Worm (Caenorhabditis elegans) whole organism, L4/young adult: ENCODE results near the gene C33C12.11.

ENCODE experiments used
- dao-5 ChIP-seq: sonication (generic microtip); optimal IDR thresholded peaks from 2 replicates; lab custom pipeline; 2016; ENCODE audit warnings: missing genotype, missing genetic modification characterization, moderate library complexity, missing compliant biosample characterization
- him-1 ChIP-seq: sonication (generic microtip); optimal IDR thresholded peaks from 2 replicates; lab custom pipeline; 2016; ENCODE audit warnings: missing genotype, missing genetic modification reagents, missing genetic modification characterization, missing compliant biosample characterization

ce11 chrII:2175367-2175766, 11.7 kb upstream of the C33C12.11 start, which contains the start of gene C33C12.7:
- no peak for TF ChIP-seq dao-5 (tag; lab: Kevin White, UChicago)
- TF ChIP-seq him-1 (tag; lab: Kevin White, UChicago) = no peak
